Worm (Caenorhabditis elegans): ENCODE results near the gene R04D3.4.

R04D3.4 gene

DNA sequence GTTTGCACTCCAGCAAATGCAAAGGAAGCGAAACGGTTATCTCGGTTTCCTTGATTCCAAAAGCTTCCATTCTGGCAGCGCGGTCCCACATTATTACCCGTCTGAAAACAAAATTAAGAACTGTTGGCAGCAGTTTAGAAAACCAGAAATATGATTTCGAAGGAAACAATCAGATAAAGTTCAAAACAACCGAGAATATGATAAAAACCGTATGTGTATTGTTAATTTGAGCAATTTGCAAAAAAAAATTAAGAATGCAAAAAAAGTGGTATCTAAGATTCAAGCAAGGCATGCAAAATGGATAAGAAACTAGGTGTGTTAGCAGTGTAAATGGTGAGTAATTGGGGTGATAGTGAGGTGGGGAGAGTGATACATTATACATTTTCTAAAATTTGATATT is at the start of gene R04D3.4:
Gene R04D3.4, minus strand, starts transcription at position 101 of the 400 bp plus-strand sequence.
- TF ChIP-seq nhr-48 (tag; optimal IDR thresholded peaks at IDR 0.05) (no peak), ceh-44 (GFP tag; IDR thresholded peaks at IDR 0.05) (no peak), dve-1 (tag; optimal IDR thresholded peaks at IDR 0.05; ENCODE audit: insufficient read depth) (no peak), pqm-1 (tag; optimal IDR thresholded peaks at IDR 0.05) (no peak), mxl-2 (GFP tag; conservative IDR thresholded peaks at IDR 0.05) (no peak), zip-11 (GFP tag; IDR thresholded peaks at IDR 0.05) (no peak), saeg-2 (GFP tag; IDR thresholded peaks at IDR 0.05) (no peak), F26F4.8 (GFP tag; conservative IDR thresholded peaks at IDR 0.05) (no peak), ctbp-1 (GFP tag; IDR thresholded peaks at IDR 0.05) (no peak), F49E8.2 (tag; optimal IDR thresholded peaks at IDR 0.05; ENCODE audit: borderline replicate concordance) (no peak), mes-2 (tag; optimal IDR thresholded peaks at IDR 0.05; ENCODE audit: poor library complexity, severe bottlenecking) (no peak), nhr-10 (tag; optimal IDR thresholded peaks at IDR 0.05) (no peak), F10B5.3 (tag; optimal IDR thresholded peaks at IDR 0.05) (no peak), T20F7.1 (GFP tag; optimal IDR thresholded peaks at IDR 0.05) (no peak), unc-130 (GFP tag; optimal IDR thresholded peaks at IDR 0.05) (no peak), snpc-1.2 (GFP tag; IDR thresholded peaks at IDR 0.05) (no peak), vab-7 (GFP tag; IDR thresholded peaks at IDR 0.05) (no peak), mxl-3 (GFP tag; optimal IDR thresholded peaks at IDR 0.05) (no peak), tra-1 (GFP tag; IDR thresholded peaks at IDR 0.05) (no peak)

DNA sequence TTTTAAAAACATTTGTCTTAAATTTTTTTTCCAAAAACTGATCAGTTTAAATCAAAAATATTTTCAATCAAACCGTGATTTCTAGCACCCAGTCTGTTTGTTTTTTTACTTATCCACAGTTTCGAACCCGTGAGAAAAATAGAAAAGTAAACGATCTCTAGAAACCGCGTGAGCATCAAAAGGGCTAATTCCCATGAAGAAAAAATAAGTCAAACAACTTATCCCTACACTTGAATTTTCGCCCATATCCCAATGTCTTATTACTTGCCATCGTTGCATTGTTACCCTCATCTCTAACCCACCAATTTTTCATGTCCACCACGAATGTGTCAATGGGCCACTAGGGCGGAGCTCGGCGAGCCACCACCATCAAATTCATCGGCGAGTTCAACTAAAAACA is 49.1 kb upstream of the R04D3.4 start, which contains the start of gene ptr-24:
Gene ptr-24, plus strand, starts transcription at position 301 of the 400 bp plus-strand sequence.
- TF ChIP-seq unc-62 (GFP tag; optimal IDR thresholded peaks at IDR 0.05 in 1 of 2) = peak in 1 of 2 experiments; percentile 83
- no peak for TF ChIP-seq unc-62 (tag; optimal IDR thresholded peaks at IDR 0.05)
- no peak for TF ChIP-seq hmg-1.1 (GFP tag; IDR thresholded peaks at IDR 0.05)

DNA sequence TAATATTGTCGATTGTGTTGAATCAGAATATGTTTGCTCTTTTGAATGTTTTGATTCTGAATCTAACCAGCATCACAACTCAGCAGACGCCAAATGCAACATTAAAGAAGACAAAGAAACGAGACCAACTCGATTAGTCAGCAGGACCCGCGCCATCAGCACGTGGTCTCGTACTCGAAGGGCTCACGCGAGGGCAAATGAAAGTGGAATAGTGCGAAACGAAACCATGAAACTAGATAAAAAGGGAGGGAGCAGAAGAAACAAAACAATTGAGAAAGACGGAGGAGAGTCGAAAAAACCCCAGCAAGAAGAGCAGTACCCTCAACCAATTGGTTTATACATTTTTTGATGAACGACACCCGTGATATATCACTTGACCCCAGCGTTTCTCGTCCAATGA is 48.4 kb upstream of the R04D3.4 start:
- peak; percentile 65 for TF ChIP-seq hlh-30 (tag; optimal IDR thresholded peaks at IDR 0.05; ENCODE audit: insufficient read depth)
- no peak for TF ChIP-seq daf-16 (GFP tag; optimal IDR thresholded peaks at IDR 0.05)
- no peak for TF ChIP-seq daf-16 (tag; optimal IDR thresholded peaks at IDR 0.05)
- TF ChIP-seq mdl-1 (tag; optimal IDR thresholded peaks at IDR 0.05) = peak in 1 of 2 experiments; percentile 41
- TF ChIP-seq hlh-11 (tag; optimal IDR thresholded peaks at IDR 0.05) = peak; percentile 9

DNA sequence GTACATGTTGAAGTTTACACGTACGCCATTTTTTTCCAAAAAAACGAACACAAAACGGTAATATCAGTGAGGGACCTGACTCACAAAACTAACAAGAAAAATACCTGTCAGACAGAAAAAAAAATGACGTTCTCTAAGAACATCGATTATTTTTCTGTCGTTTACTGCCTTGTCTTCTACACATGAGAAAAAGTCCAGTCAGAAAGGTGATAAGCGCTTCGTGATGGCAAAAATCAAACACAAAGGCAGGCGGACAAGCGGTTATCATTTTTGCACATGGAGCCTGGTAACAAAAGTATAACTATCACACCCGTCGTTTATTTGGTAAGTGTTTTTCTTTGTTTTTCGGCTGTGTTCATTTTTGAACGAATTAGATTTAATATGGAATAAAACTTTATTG is 45.2 kb upstream of the R04D3.4 start, which contains the start of gene F46G10.4:
Gene F46G10.4, plus strand, starts transcription at position 212 of the 400 bp plus-strand sequence.
- TF ChIP-seq ceh-82 (tag; optimal IDR thresholded peaks at IDR 0.05) (no peak), nhr-10 (tag; optimal IDR thresholded peaks at IDR 0.05) (no peak), nhr-28 (tag; optimal IDR thresholded peaks at IDR 0.05) (peak; percentile 55), hmg-1.1 (GFP tag; IDR thresholded peaks at IDR 0.05) (no peak), ceh-28 (tag; optimal IDR thresholded peaks at IDR 0.05) (no peak), unc-39 (tag; optimal IDR thresholded peaks at IDR 0.05) (no peak), egl-43 (GFP tag; IDR thresholded peaks at IDR 0.05) (no peak), attf-4 (tag; optimal IDR thresholded peaks at IDR 0.05) (no peak), lir-3 (tag; optimal IDR thresholded peaks at IDR 0.05) (no peak), lin-39 (tag; optimal IDR thresholded peaks at IDR 0.05) (no peak), mep-1 (tag; optimal IDR thresholded peaks at IDR 0.05) (no peak), nhr-25 (tag; optimal IDR thresholded peaks at IDR 0.05; ENCODE audit: borderline replicate concordance, insufficient read depth) (no peak), zag-1 (tag; optimal IDR thresholded peaks at IDR 0.05) (no peak), lin-38 (GFP tag; IDR thresholded peaks at IDR 0.05) (no peak), lin-29 (GFP tag; IDR thresholded peaks at IDR 0.05) (no peak), jun-1 (tag; optimal IDR thresholded peaks at IDR 0.05) (no peak), F10B5.3 (tag; optimal IDR thresholded peaks at IDR 0.05) (no peak), ZK546.5 (tag; optimal IDR thresholded peaks at IDR 0.05) (no peak), F26F4.8 (GFP tag; conservative IDR thresholded peaks at IDR 0.05) (no peak), R02D3.7 (tag; optimal IDR thresholded peaks at IDR 0.05) (no peak), dpl-1 (GFP tag; optimal IDR thresholded peaks at IDR 0.05) (no peak), skn-1 (tag; optimal IDR thresholded peaks at IDR 0.05) (no peak), ctbp-1 (GFP tag; IDR thresholded peaks at IDR 0.05) (no peak), zfp-3 (GFP tag; conservative IDR thresholded peaks at IDR 0.05) (no peak), daf-8 (GFP tag; IDR thresholded peaks at IDR 0.05) (no peak), hlh-11 (tag; optimal IDR thresholded peaks at IDR 0.05) (peak; percentile 79), unc-62 (GFP tag; optimal IDR thresholded peaks at IDR 0.05 in 1 of 2) (no peak), unc-62 (tag; optimal IDR thresholded peaks at IDR 0.05) (no peak)

Data from whole organism, L4 larva.